Fruit fly (Drosophila melanogaster): ENCODE measurements around the gene Sf3a1.

Gene Sf3a1

dm6 chr3R:17002218-17003110 lies at the start of gene Sf3a1, which contains the start of gene Irc (continued):
- TF ChIP-seq CG2129 (GFP tag; IDR thresholded peaks at IDR 0.05; ENCODE audit: partially characterized antibody) = peak; percentile 86
- TF ChIP-seq CG18764 (GFP tag; optimal IDR thresholded peaks at IDR 0.05) = no peak
- no peak for TF ChIP-seq so (GFP tag; IDR thresholded peaks at IDR 0.05)
- TF ChIP-seq sr (GFP tag; IDR thresholded peaks at IDR 0.05) = peak; percentile 47; the same call in 2 of the 3 replicates
- TF ChIP-seq vnd (GFP tag; IDR thresholded peaks at IDR 0.05; ENCODE audit: partially characterized antibody) = peak; percentile 94
- TF ChIP-seq Opbp (GFP tag; IDR thresholded peaks at IDR 0.05; ENCODE audit: partially characterized antibody) = peak; percentile 97
- no peak for TF ChIP-seq zfh1 (GFP tag; IDR thresholded peaks at IDR 0.05)
- peak; percentile 96 for TF ChIP-seq unc-4 (GFP tag; IDR thresholded peaks at IDR 0.05; ENCODE audit: partially characterized antibody)
- no peak for TF ChIP-seq Atf6 (GFP tag; IDR thresholded peaks at IDR 0.05)
- TF ChIP-seq NfI (GFP tag; optimal IDR thresholded peaks at IDR 0.05) = peak; percentile 23
- TF ChIP-seq CG2116 (GFP tag; optimal IDR thresholded peaks at IDR 0.05) = peak; percentile 79
- no peak for TF ChIP-seq pros (GFP tag; optimal IDR thresholded peaks at IDR 0.05)
- TF ChIP-seq CG8944 (GFP tag; optimal IDR thresholded peaks at IDR 0.05) = no peak
- peak; percentile 53 for TF ChIP-seq p53 (GFP tag; optimal IDR thresholded peaks at IDR 0.05)
- peak; percentile 90 for TF ChIP-seq Ets65A (GFP tag)
- no peak for TF ChIP-seq CG7357 (GFP tag; IDR thresholded peaks at IDR 0.05)
- peak; percentile 80; the same call in 1 of the 2 replicates for TF ChIP-seq vvl (GFP tag; IDR thresholded peaks at IDR 0.05)
- TF ChIP-seq bab2 (GFP tag; optimal IDR thresholded peaks at IDR 0.05) = peak; percentile 13
- TF ChIP-seq her (GFP tag; optimal IDR thresholded peaks at IDR 0.05) = peak; percentile 73
- no peak for TF ChIP-seq CG13296 (GFP tag; optimal IDR thresholded peaks at IDR 0.05)
- no peak for TF ChIP-seq CG11560 (tag; IDR thresholded peaks at IDR 0.05)
- TF ChIP-seq slbo (GFP tag; IDR thresholded peaks at IDR 0.05) = peak; percentile 58; the same call in 1 of the 2 replicates
- no peak for TF ChIP-seq eve (GFP tag; optimal IDR thresholded peaks at IDR 0.05)
- peak; percentile 30 for TF ChIP-seq grau (tag; optimal IDR thresholded peaks at IDR 0.05)
- TF ChIP-seq CG7786 (GFP tag; optimal IDR thresholded peaks at IDR 0.05) = no peak
- TF ChIP-seq NFAT (GFP tag; IDR thresholded peaks at IDR 0.05) = no peak; the same call in 1 of the 2 replicates
- TF ChIP-seq CG3163 (GFP tag; optimal IDR thresholded peaks at IDR 0.05) = no peak
- TF ChIP-seq CG15514 (GFP tag; optimal IDR thresholded peaks at IDR 0.05) = peak; percentile 100
- TF ChIP-seq NK7.1 (GFP tag; optimal IDR thresholded peaks at IDR 0.05) = no peak
- TF ChIP-seq CG5245 (GFP tag; optimal IDR thresholded peaks at IDR 0.05) = no peak
- TF ChIP-seq amos (GFP tag; IDR thresholded peaks at IDR 0.05; ENCODE audit: partially characterized antibody) = peak; percentile 98
- no peak for TF ChIP-seq run (tag; optimal IDR thresholded peaks at IDR 0.05)
- peak; percentile 96 for TF ChIP-seq CG6791 (GFP tag; IDR thresholded peaks at IDR 0.05; ENCODE audit: partially characterized antibody)
- no peak for TF ChIP-seq CG8359 (GFP tag; optimal IDR thresholded peaks at IDR 0.05; ENCODE audit: borderline replicate concordance)
- TF ChIP-seq Asciz (GFP tag; optimal IDR thresholded peaks at IDR 0.05) = no peak
- TF ChIP-seq HmgZ (tag; optimal IDR thresholded peaks at IDR 0.05) = peak; percentile 75
- TF ChIP-seq Dad (GFP tag; optimal IDR thresholded peaks at IDR 0.05) = peak; percentile 25
- TF ChIP-seq gce (GFP tag; IDR thresholded peaks at IDR 0.05) = no peak
- no peak for TF ChIP-seq B-H1 (GFP tag; IDR thresholded peaks at IDR 0.05)
- no peak for TF ChIP-seq az2 (GFP tag; optimal IDR thresholded peaks at IDR 0.05)
- TF ChIP-seq Gsc (GFP tag; IDR thresholded peaks at IDR 0.05) = no peak
- TF ChIP-seq CG15269 (tag; optimal IDR thresholded peaks at IDR 0.05) = no peak
- peak; percentile 18 for TF ChIP-seq CG30020 (tag; optimal IDR thresholded peaks at IDR 0.05)
- TF ChIP-seq CG14710 (tag; optimal IDR thresholded peaks at IDR 0.05) = peak; percentile 52
- peak; percentile 2 for TF ChIP-seq ftz-f1 (GFP tag; optimal IDR thresholded peaks at IDR 0.05)
- no peak for TF ChIP-seq Blimp-1 (GFP tag; optimal IDR thresholded peaks at IDR 0.05)
- TF ChIP-seq dmrt11E (tag; optimal IDR thresholded peaks at IDR 0.05) = no peak
- no peak for TF ChIP-seq CG43689 (GFP tag; IDR thresholded peaks at IDR 0.05)
- no peak for TF ChIP-seq Nf-YB (GFP tag; optimal IDR thresholded peaks at IDR 0.05)
